Worm (Caenorhabditis elegans): ENCODE data around the gene F10B5.2.

Gene F10B5.2

ce11 chrII:8157991-8158390 is 13.4 kb downstream of the F10B5.2 start, which contains the start of gene pch-2 (continued):
- TF ChIP-seq Y75B8A.6 (GFP tag; IDR thresholded peaks at IDR 0.05) (no peak), ceh-20 (GFP tag; IDR thresholded peaks at IDR 0.05) (no peak), vab-7 (GFP tag; IDR thresholded peaks at IDR 0.05) (no peak), daf-12 (tag; optimal IDR thresholded peaks at IDR 0.05) (no peak), Y5F2A.4 (GFP tag; optimal IDR thresholded peaks at IDR 0.05) (no peak), duxl-1 (tag; optimal IDR thresholded peaks at IDR 0.05; ENCODE audit: poor library complexity) (peak; percentile 60), gei-8 (GFP tag; optimal IDR thresholded peaks at IDR 0.05) (no peak)

- TF ChIP-seq fkh-10 (GFP tag; optimal IDR thresholded peaks at IDR 0.05) (no peak), aha-1 (tag) (peak; percentile 9), unc-62 (GFP tag; optimal IDR thresholded peaks at IDR 0.05 in 1 of 2) (peak in 1 of 2 experiments; percentile 90), unc-62 (tag; optimal IDR thresholded peaks at IDR 0.05) (no peak), hlh-30 (tag; optimal IDR thresholded peaks at IDR 0.05; ENCODE audit: insufficient read depth) (no peak), aly-2 (tag; optimal IDR thresholded peaks at IDR 0.05) (no peak)
These were observed 16.4 kb downstream of the F10B5.2 start for ce11 chrII:8160916-8161315.

- no peak for TF ChIP-seq ztf-7 (tag; optimal IDR thresholded peaks at IDR 0.05)
- TF ChIP-seq mes-2 (tag; optimal IDR thresholded peaks at IDR 0.05; ENCODE audit: poor library complexity, severe bottlenecking), result peak; percentile 59
- TF ChIP-seq ceh-62 (tag; optimal IDR thresholded peaks at IDR 0.05), result no peak
- TF ChIP-seq hif-1 (tag; optimal IDR thresholded peaks at IDR 0.05), result no peak
- no peak for TF ChIP-seq nhr-25 (tag; optimal IDR thresholded peaks at IDR 0.05; ENCODE audit: borderline replicate concordance, insufficient read depth)
- TF ChIP-seq nhr-48 (tag; optimal IDR thresholded peaks at IDR 0.05), result no peak
- TF ChIP-seq tra-1 (GFP tag; IDR thresholded peaks at IDR 0.05), result no peak
- peak; percentile 73 for TF ChIP-seq dpl-1 (GFP tag; optimal IDR thresholded peaks at IDR 0.05)
- TF ChIP-seq php-3 (GFP tag; IDR thresholded peaks at IDR 0.05), result no peak
- TF ChIP-seq ZK546.5 (tag; optimal IDR thresholded peaks at IDR 0.05), result no peak
- no peak for TF ChIP-seq egl-43 (GFP tag; IDR thresholded peaks at IDR 0.05)
- TF ChIP-seq T20F7.1 (GFP tag; optimal IDR thresholded peaks at IDR 0.05), result peak; percentile 92
- no peak for TF ChIP-seq Y5F2A.4 (GFP tag; optimal IDR thresholded peaks at IDR 0.05)
- no peak for TF ChIP-seq nhr-11 (tag; optimal IDR thresholded peaks at IDR 0.05)
- TF ChIP-seq ama-1 (optimal IDR thresholded peaks at IDR 0.05), result no peak
- no peak for TF ChIP-seq sdz-12 (GFP tag; optimal IDR thresholded peaks at IDR 0.05)
- no peak for TF ChIP-seq lim-7 (GFP tag; IDR thresholded peaks at IDR 0.05)
- TF ChIP-seq snpc-1.2 (GFP tag; IDR thresholded peaks at IDR 0.05), result no peak
- no peak for TF ChIP-seq hlh-30 (tag; optimal IDR thresholded peaks at IDR 0.05; ENCODE audit: insufficient read depth)
- TF ChIP-seq Y48G9A.11 (GFP tag; IDR thresholded peaks at IDR 0.05), result peak; percentile 84
- TF ChIP-seq nhr-28 (tag; optimal IDR thresholded peaks at IDR 0.05), result no peak
- peak in 1 of 2 experiments; percentile 84 for TF ChIP-seq lsy-2 (tag; optimal IDR thresholded peaks at IDR 0.05)
- no peak for TF ChIP-seq daf-19 (GFP tag; conservative IDR thresholded peaks at IDR 0.05)
- no peak for TF ChIP-seq zip-11 (GFP tag; IDR thresholded peaks at IDR 0.05)
- TF ChIP-seq R02D3.7 (tag; optimal IDR thresholded peaks at IDR 0.05), result no peak
- TF ChIP-seq ceh-82 (tag; optimal IDR thresholded peaks at IDR 0.05), result no peak
- TF ChIP-seq pqm-1 (tag; optimal IDR thresholded peaks at IDR 0.05), result no peak
- TF ChIP-seq F37D6.2 (tag; optimal IDR thresholded peaks at IDR 0.05), result no peak
- peak; percentile 0 for TF ChIP-seq nhr-6 (tag; optimal IDR thresholded peaks at IDR 0.05)
- peak; percentile 88 for TF ChIP-seq lin-38 (GFP tag; IDR thresholded peaks at IDR 0.05)
- TF ChIP-seq F44E2.7 (GFP tag; IDR thresholded peaks at IDR 0.05), result no peak
- no peak for TF ChIP-seq jun-1 (tag; optimal IDR thresholded peaks at IDR 0.05)
- TF ChIP-seq zfp-3 (GFP tag; conservative IDR thresholded peaks at IDR 0.05), result no peak
- no peak for TF ChIP-seq lin-15B (tag; optimal IDR thresholded peaks at IDR 0.05)
- TF ChIP-seq nhr-237 (tag; optimal IDR thresholded peaks at IDR 0.05), result no peak
These were observed 17.6 kb downstream of the F10B5.2 start, which contains the start of the genes emb-27 and rrf-3 for ce11 chrII:8162120-8162648. Gene emb-27, minus strand, starts transcription at chrII:8162170. Gene rrf-3, plus strand, starts transcription at chrII:8162465.

Measured in whole organism, L4 larva.